Fruit fly (Drosophila melanogaster): Measurements from ENCODE around the gene TBC1D5.

Gene TBC1D5

dm6 chr3R:13305318-13305899, 33.6 kb upstream of the TBC1D5 start (continued):
- TF ChIP-seq zfh1 (GFP tag; IDR thresholded peaks at IDR 0.05) (peak; percentile 32; the same call in 1 of the 3 replicates), lbe (GFP tag; optimal IDR thresholded peaks at IDR 0.05) (peak; percentile 62), CG10321 (GFP tag; IDR thresholded peaks at IDR 0.05) (no peak), CG1233 (GFP tag; optimal IDR thresholded peaks at IDR 0.05) (peak; percentile 28), CG6689 (GFP tag; IDR thresholded peaks at IDR 0.05) (0 out of 2 replicates have a peak, but pooled peaks have one; percentile 51), CG11695 (GFP tag; IDR thresholded peaks at IDR 0.05) (no peak), NK7.1 (GFP tag; optimal IDR thresholded peaks at IDR 0.05) (no peak), CG8281 (tag; optimal IDR thresholded peaks at IDR 0.05) (no peak), CG1832 (GFP tag; optimal IDR thresholded peaks at IDR 0.05) (no peak), sr (GFP tag; IDR thresholded peaks at IDR 0.05) (no peak), CG4360 (GFP tag; IDR thresholded peaks at IDR 0.05) (no peak), ind (GFP tag; optimal IDR thresholded peaks at IDR 0.05) (peak; percentile 32), mirr (GFP tag; optimal IDR thresholded peaks at IDR 0.05) (no peak), CG11093 (GFP tag; IDR thresholded peaks at IDR 0.05) (0 out of 3 replicates have a peak, but pooled peaks have one; percentile 36), PHDP (tag; optimal IDR thresholded peaks at IDR 0.05) (peak; percentile 64), zfh2 (GFP tag; optimal IDR thresholded peaks at IDR 0.05) (no peak), CG17359 (tag; optimal IDR thresholded peaks at IDR 0.05) (peak; percentile 20), dm (GFP tag; optimal IDR thresholded peaks at IDR 0.05) (no peak), bab2 (GFP tag; optimal IDR thresholded peaks at IDR 0.05) (no peak), CG2116 (GFP tag; optimal IDR thresholded peaks at IDR 0.05) (no peak), CG17361 (GFP tag; IDR thresholded peaks at IDR 0.05) (peak; percentile 88; the same call in 2 of the 3 replicates), CG13296 (GFP tag; optimal IDR thresholded peaks at IDR 0.05) (no peak), CG14441 (GFP tag; IDR thresholded peaks at IDR 0.05) (no peak), tin (GFP tag; optimal IDR thresholded peaks at IDR 0.05) (peak; percentile 14), crol (GFP tag; IDR thresholded peaks at IDR 0.05) (peak; percentile 70), Ets97D (GFP tag; optimal IDR thresholded peaks at IDR 0.05) (no peak), CG3847 (GFP tag; IDR thresholded peaks at IDR 0.05) (no peak), ewg (GFP tag; optimal IDR thresholded peaks at IDR 0.05) (peak; percentile 16), vfl (GFP tag; optimal IDR thresholded peaks at IDR 0.05) (no peak), cato (GFP tag; optimal IDR thresholded peaks at IDR 0.05; ENCODE audit: borderline replicate concordance) (no peak), tna (GFP tag; IDR thresholded peaks at IDR 0.05; ENCODE audit: partially characterized antibody) (no peak), bsh (GFP tag; optimal IDR thresholded peaks at IDR 0.05) (peak in 1 of 2 experiments; percentile 81), NfI (GFP tag; optimal IDR thresholded peaks at IDR 0.05) (no peak), amos (GFP tag; IDR thresholded peaks at IDR 0.05; ENCODE audit: partially characterized antibody) (no peak), org-1 (GFP tag; optimal IDR thresholded peaks at IDR 0.05) (peak; percentile 27), hth (optimal IDR thresholded peaks at IDR 0.05) (no peak), Nf-YC (tag; optimal IDR thresholded peaks at IDR 0.05) (no peak), oc (tag; optimal IDR thresholded peaks at IDR 0.05) (peak; percentile 36), br (optimal IDR thresholded peaks at IDR 0.05) (no peak), p53 (GFP tag; optimal IDR thresholded peaks at IDR 0.05) (no peak), dpn (GFP tag; optimal IDR thresholded peaks at IDR 0.05) (peak in 1 of 2 experiments; percentile 36), Oli (tag; optimal IDR thresholded peaks at IDR 0.05) (peak; percentile 53), sens (GFP tag) (peak; percentile 83), Sox100B (GFP tag; optimal IDR thresholded peaks at IDR 0.05) (peak; percentile 70), CG12744 (GFP tag; optimal IDR thresholded peaks at IDR 0.05) (no peak), CG17802 (tag; optimal IDR thresholded peaks at IDR 0.05) (peak; percentile 21), corto (GFP tag; optimal IDR thresholded peaks at IDR 0.05) (peak; percentile 17), toy (GFP tag; IDR thresholded peaks at IDR 0.05) (no peak), Bteb2 (GFP tag; optimal IDR thresholded peaks at IDR 0.05) (no peak), so (GFP tag; IDR thresholded peaks at IDR 0.05) (no peak), CG15269 (tag; optimal IDR thresholded peaks at IDR 0.05) (peak; percentile 19)

Data from whole organism, embryonic.